Worm (Caenorhabditis elegans): ENCODE results near the gene ugt-13.

DNA sequence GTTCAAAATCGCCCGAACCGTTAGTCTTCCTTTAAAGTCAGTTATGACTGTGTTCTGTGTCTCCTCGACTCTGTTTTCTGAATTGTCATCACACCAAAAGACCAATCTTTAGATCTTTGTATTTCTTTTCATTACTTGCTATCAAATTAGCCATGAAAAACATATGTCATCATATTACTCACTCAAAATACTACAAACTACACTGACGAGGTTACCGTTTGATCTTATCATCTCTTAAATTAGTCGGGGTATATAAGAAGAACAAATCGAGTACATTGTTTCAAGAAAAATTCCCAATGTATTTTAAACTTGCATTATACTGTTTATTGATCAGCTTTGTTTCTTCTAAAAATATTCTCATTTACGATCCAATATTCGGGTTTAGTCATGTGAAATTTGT lies at the start of gene ugt-13:
- TF ChIP-seq nhr-77 (tag; optimal IDR thresholded peaks at IDR 0.05) (no peak), dpl-1 (GFP tag; optimal IDR thresholded peaks at IDR 0.05) (no peak)

Data from whole organism, L4 larva.